Fruit fly (Drosophila melanogaster) whole organism, embryonic: ENCODE results near the gene CG13008.

ENCODE experiments used
- B-H1 ChIP-seq: fragments of 200-800 bp; sonication (Bioruptor generic); IDR thresholded peaks from 3 replicates; pipeline ENCODE4 v1.3.6; 2022; ENCODE audit warnings: missing biosample characterization, missing genetic modification characterization
- BtbVII ChIP-seq: fragments of 200-800 bp; sonication (Bioruptor generic); optimal IDR thresholded peaks from 3 replicates; lab custom pipeline; 2017; ENCODE audit warnings: missing biosample characterization, mild to moderate bottlenecking, missing genetic modification characterization
- CG11093 ChIP-seq: fragments of 200-800 bp; sonication (Bioruptor generic); IDR thresholded peaks from 3 replicates; pipeline ENCODE4 v1.3.6; 2022; ENCODE audit warnings: missing biosample characterization, missing genetic modification characterization
- CG12236 ChIP-seq: fragments of 200-800 bp; sonication (Bioruptor generic); optimal IDR thresholded peaks from 2 replicates; lab custom pipeline; 2016; ENCODE audit warnings: missing biosample characterization, missing genetic modification characterization
- CG14667 ChIP-seq: fragments of 200-800 bp; sonication (Bioruptor generic); IDR thresholded peaks from 2 replicates; pipeline ENCODE4 v1.3.6; 2022; ENCODE audit warnings: missing biosample characterization, missing genetic modification characterization
- CG14710 ChIP-seq: fragments of 200-800 bp; sonication (Bioruptor generic); optimal IDR thresholded peaks from 3 replicates; lab custom pipeline; 2019; ENCODE audit warnings: missing biosample characterization, mild to moderate bottlenecking, missing genetic modification characterization, moderate library complexity
- CG16813 ChIP-seq: fragments of 200-800 bp; sonication (Bioruptor generic); IDR thresholded peaks from 3 replicates; pipeline ENCODE4 v1.3.6; 2022; ENCODE audit warnings: missing biosample characterization, missing genetic modification characterization; ENCODE audit not compliant: partially characterized antibody
- CG16863 ChIP-seq: fragments of 200-800 bp; sonication (Bioruptor generic); optimal IDR thresholded peaks from 3 replicates; lab custom pipeline; 2016; ENCODE audit warnings: missing biosample characterization, missing genetic modification characterization
- CG18262 ChIP-seq: fragments of 200-800 bp; optimal IDR thresholded peaks from 3 replicates; lab custom pipeline; 2019; ENCODE audit warnings: missing biosample characterization, mild to moderate bottlenecking, missing genetic modification characterization, moderate library complexity
- CG30431 ChIP-seq: fragments of 200-800 bp; sonication (Bioruptor generic); optimal IDR thresholded peaks from 2 replicates; lab custom pipeline; 2017; ENCODE audit warnings: missing biosample characterization, missing genetic modification characterization
- CG31224 ChIP-seq: fragments of 200-800 bp; sonication (Bioruptor generic); IDR thresholded peaks from 2 replicates; pipeline ENCODE4 v1.3.6; 2022; ENCODE audit warnings: missing biosample characterization, missing genetic modification characterization
- CG33213 ChIP-seq: fragments of 200-800 bp; sonication (Bioruptor generic); optimal IDR thresholded peaks from 3 replicates; lab custom pipeline; 2016; ENCODE audit warnings: missing biosample characterization, missing genetic modification characterization
- CG3407 ChIP-seq: fragments of 200-800 bp; sonication (Bioruptor generic); optimal IDR thresholded peaks from 2 replicates; lab custom pipeline; 2018; ENCODE audit warnings: missing biosample characterization, mild to moderate bottlenecking, missing genetic modification characterization
- CG34224 ChIP-seq: fragments of 200-800 bp; sonication (Bioruptor generic); IDR thresholded peaks from 3 replicates; pipeline ENCODE4 v1.3.6; 2022; ENCODE audit warnings: missing biosample characterization, missing genetic modification characterization; ENCODE audit not compliant: partially characterized antibody
- CG6854 ChIP-seq: fragments of 200-800 bp; sonication (Bioruptor generic); optimal IDR thresholded peaks from 3 replicates; lab custom pipeline; 2017; ENCODE audit warnings: missing biosample characterization, mild to moderate bottlenecking, missing genetic modification characterization
- CG7556 ChIP-seq: fragments of 200-800 bp; sonication (Bioruptor generic); optimal IDR thresholded peaks from 2 replicates; lab custom pipeline; 2017; ENCODE audit warnings: missing biosample characterization, mild to moderate bottlenecking, missing genetic modification characterization
- CG7963 ChIP-seq: fragments of 200-800 bp; sonication (Bioruptor generic); IDR thresholded peaks from 3 replicates; pipeline ENCODE4 v1.3.6; 2022; ENCODE audit warnings: missing biosample characterization, missing genetic modification characterization; ENCODE audit not compliant: partially characterized antibody
- Dad ChIP-seq: fragments of 200-800 bp; sonication (Bioruptor generic); optimal IDR thresholded peaks from 3 replicates; lab custom pipeline; 2016; ENCODE audit warnings: missing biosample characterization, missing genetic modification characterization
- Dip3 ChIP-seq: fragments of 200-800 bp; sonication (Bioruptor generic); optimal IDR thresholded peaks from 3 replicates; lab custom pipeline; 2016; ENCODE audit warnings: missing biosample characterization, missing genetic modification characterization
- ERR ChIP-seq: fragments of 200-800 bp; sonication (Bioruptor generic); optimal IDR thresholded peaks from 2 replicates; lab custom pipeline; 2016; ENCODE audit warnings: missing biosample characterization, missing genetic modification characterization
- Eip74EF ChIP-seq, 2 experiments: fragments of 200-800 bp in 1 of 2; fragments of >200 bp in 1 of 2; sonication (Bioruptor generic) in 1 of 2; optimal IDR thresholded peaks; 2 replicates each; lab custom pipeline; 2017 to 2019; ENCODE audit warnings: missing biosample characterization in 2 of 2, missing genetic modification characterization in 2 of 2, mild to moderate bottlenecking in 1 of 2, moderate library complexity in 1 of 2
- HLH3B ChIP-seq: fragments of 200-800 bp; sonication (Bioruptor generic); IDR thresholded peaks from 2 replicates; pipeline ENCODE4 v1.3.6; 2022; ENCODE audit warnings: missing biosample characterization, missing genetic modification characterization
- HmgZ ChIP-seq: fragments of 200-800 bp; sonication (Bioruptor generic); optimal IDR thresholded peaks from 2 replicates; lab custom pipeline; 2018; ENCODE audit warnings: missing biosample characterization, mild to moderate bottlenecking, missing genetic modification characterization
- MESR4 ChIP-seq: fragments of 200-800 bp; sonication (Bioruptor generic); optimal IDR thresholded peaks from 2 replicates; lab custom pipeline; 2018; ENCODE audit warnings: missing biosample characterization, mild to moderate bottlenecking, missing genetic modification characterization, moderate library complexity
- NC2α ChIP-seq: fragments of 200-800 bp; sonication (Bioruptor generic); optimal IDR thresholded peaks from 2 replicates; lab custom pipeline; 2016; ENCODE audit warnings: missing biosample characterization, missing genetic modification characterization
- Oaz ChIP-seq: fragments of 200-800 bp; sonication (Bioruptor generic); IDR thresholded peaks from 2 replicates; pipeline ENCODE4 v1.3.6; 2022; ENCODE audit warnings: missing biosample characterization, missing genetic modification characterization
- Oli ChIP-seq: fragments of 200-800 bp; sonication (Bioruptor generic); optimal IDR thresholded peaks from 2 replicates; lab custom pipeline; 2018; ENCODE audit warnings: missing biosample characterization, mild to moderate bottlenecking, missing genetic modification characterization, moderate library complexity
- Opbp ChIP-seq: fragments of 200-800 bp; sonication (Bioruptor generic); IDR thresholded peaks from 3 replicates; pipeline ENCODE4 v1.3.6; 2022; ENCODE audit warnings: missing biosample characterization, missing genetic modification characterization; ENCODE audit not compliant: partially characterized antibody
- Side ChIP-seq: fragments of 200-800 bp; sonication (Bioruptor generic); optimal IDR thresholded peaks from 2 replicates; lab custom pipeline; 2016; ENCODE audit warnings: missing biosample characterization, missing genetic modification characterization
- Sox100B ChIP-seq: fragments of 200-800 bp; sonication (Bioruptor generic); optimal IDR thresholded peaks from 3 replicates; lab custom pipeline; 2018; ENCODE audit warnings: missing biosample characterization, mild to moderate bottlenecking, missing genetic modification characterization
- bbx ChIP-seq: fragments of 200-800 bp; sonication (Bioruptor generic); IDR thresholded peaks from 2 replicates; pipeline ENCODE4 v1.3.6; 2022; ENCODE audit warnings: missing biosample characterization, missing genetic modification characterization; ENCODE audit not compliant: partially characterized antibody
- br ChIP-seq: fragments of >200 bp; optimal IDR thresholded peaks from 2 replicates; lab custom pipeline; 2017
- cad ChIP-seq: fragments of >200 bp; optimal IDR thresholded peaks from 2 replicates; lab custom pipeline; 2017; ENCODE audit warnings: missing biosample characterization, missing genetic modification characterization
- en ChIP-seq: fragments of 200-800 bp; sonication (Bioruptor generic); optimal IDR thresholded peaks from 2 replicates; lab custom pipeline; 2016; ENCODE audit warnings: missing biosample characterization, missing genetic modification characterization
- gcm2 ChIP-seq: fragments of 200-800 bp; sonication (Bioruptor generic); optimal IDR thresholded peaks from 2 replicates; lab custom pipeline; 2016; ENCODE audit warnings: missing biosample characterization, missing genetic modification characterization
- gsb-n ChIP-seq: fragments of 200-800 bp; sonication (Bioruptor generic); optimal IDR thresholded peaks from 3 replicates; lab custom pipeline; 2018; ENCODE audit warnings: missing biosample characterization, mild to moderate bottlenecking, missing genetic modification characterization
- her ChIP-seq: fragments of 200-800 bp; sonication (Bioruptor generic); optimal IDR thresholded peaks from 2 replicates; lab custom pipeline; 2016; ENCODE audit warnings: missing biosample characterization, missing genetic modification characterization
- hkb ChIP-seq, 2 experiments: fragments of 200-800 bp in 1 of 2; fragments of >200 bp in 1 of 2; sonication (Bioruptor generic) in 1 of 2; IDR thresholded peaks in 1 of 2; optimal IDR thresholded peaks in 1 of 2; 2 replicates each; pipeline versions ENCODE4 v1.3.6 to Lab custom; 2017 to 2022; ENCODE audit warnings: missing biosample characterization in 1 of 2, missing genetic modification characterization in 1 of 2
- luna ChIP-seq: fragments of 200-800 bp; sonication (Bioruptor generic); optimal IDR thresholded peaks from 2 replicates; lab custom pipeline; 2016; ENCODE audit warnings: missing biosample characterization, missing genetic modification characterization
- mirr ChIP-seq: fragments of 200-800 bp; sonication (Bioruptor generic); optimal IDR thresholded peaks from 3 replicates; lab custom pipeline; 2018; ENCODE audit warnings: missing biosample characterization, mild to moderate bottlenecking, missing genetic modification characterization
- p53 ChIP-seq: fragments of 200-800 bp; sonication (Bioruptor generic); optimal IDR thresholded peaks from 2 replicates; lab custom pipeline; 2016; ENCODE audit warnings: missing biosample characterization, missing genetic modification characterization
- schlank ChIP-seq: fragments of 200-800 bp; sonication (Bioruptor generic); optimal IDR thresholded peaks from 2 replicates; lab custom pipeline; 2018; ENCODE audit warnings: missing biosample characterization, mild to moderate bottlenecking, missing genetic modification characterization
- slou ChIP-seq: fragments of 200-800 bp; sonication (Bioruptor generic); optimal IDR thresholded peaks from 3 replicates; lab custom pipeline; 2016; ENCODE audit warnings: missing biosample characterization, missing genetic modification characterization
- sob ChIP-seq: fragments of 200-800 bp; sonication (Bioruptor generic); IDR thresholded peaks from 2 replicates; pipeline ENCODE4 v1.3.6; 2022; ENCODE audit warnings: missing biosample characterization, missing genetic modification characterization
- stwl ChIP-seq: fragments of 200-800 bp; sonication (Bioruptor generic); optimal IDR thresholded peaks from 3 replicates; lab custom pipeline; 2018; ENCODE audit warnings: missing biosample characterization, mild to moderate bottlenecking, missing genetic modification characterization, moderate library complexity
- sug ChIP-seq: fragments of 200-800 bp; optimal IDR thresholded peaks from 2 replicates; lab custom pipeline; 2019; ENCODE audit warnings: missing biosample characterization, mild to moderate bottlenecking, missing genetic modification characterization, moderate library complexity
- unc-4 ChIP-seq: fragments of 200-800 bp; sonication (Bioruptor generic); IDR thresholded peaks from 2 replicates; pipeline ENCODE4 v1.3.6; 2022; ENCODE audit warnings: missing biosample characterization, missing genetic modification characterization; ENCODE audit not compliant: partially characterized antibody
- vvl ChIP-seq: fragments of 200-800 bp; sonication (Bioruptor generic); IDR thresholded peaks from 2 replicates; pipeline ENCODE4 v1.3.6; 2022; ENCODE audit warnings: missing biosample characterization, missing genetic modification characterization
- zfh2 ChIP-seq: fragments of 200-800 bp; sonication (Bioruptor generic); optimal IDR thresholded peaks from 2 replicates; lab custom pipeline; 2016; ENCODE audit warnings: missing biosample characterization, missing genetic modification characterization

The CG13008 gene

DNA sequence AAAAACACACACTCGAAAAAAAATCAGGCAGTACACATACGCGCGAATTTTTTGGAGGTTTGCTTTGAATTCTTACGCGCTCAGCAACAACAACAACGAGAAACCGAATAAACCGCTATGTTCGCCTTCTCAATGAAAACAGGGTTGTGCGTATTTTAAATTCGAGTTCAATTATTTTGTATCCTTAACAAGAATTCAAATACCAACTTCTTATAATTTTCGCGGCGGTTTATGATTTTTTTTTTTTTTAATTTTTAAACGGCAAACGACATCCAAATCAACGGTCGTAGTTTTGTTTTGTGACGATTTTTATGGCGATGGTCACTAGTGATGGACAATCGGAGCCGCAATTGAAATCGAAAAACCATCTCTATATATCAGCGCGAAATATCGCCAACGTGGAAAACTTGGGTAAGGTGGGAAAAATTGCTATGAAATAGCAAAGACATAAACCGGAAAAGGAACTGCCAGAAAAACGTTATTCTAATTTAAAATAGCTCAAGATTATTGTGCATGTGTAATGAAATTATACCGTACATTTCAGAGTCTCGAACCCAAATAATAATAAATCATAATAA lies 40.6 kb downstream of the CG13008 start, which contains the start of gene goe (continued):
- TF ChIP-seq sug (tag; lab: Kevin White, UChicago) = peak; percentile 77
- peak; percentile 70 for TF ChIP-seq mirr
- TF ChIP-seq CG3407 (GFP tag; lab: Kevin White, UChicago) = peak; percentile 76
- TF ChIP-seq slou (GFP tag; lab: Kevin White, UChicago) = peak; percentile 86
- TF ChIP-seq her (GFP tag; lab: Kevin White, UChicago) = peak; percentile 79
- peak; percentile 94 for TF ChIP-seq sob (GFP tag; lab: Robert Waterston, UW)
- TF ChIP-seq CG7556 = peak; percentile 34
- peak; percentile 92 for TF ChIP-seq CG16813 (GFP tag; lab: Robert Waterston, UW)
- peak; percentile 98 for TF ChIP-seq Opbp (GFP tag; lab: Robert Waterston, UW)
- TF ChIP-seq CG30431 = peak; percentile 51
- peak; percentile 85 for TF ChIP-seq p53 (GFP tag; lab: Kevin White, UChicago)
- TF ChIP-seq br (lab: Kevin White, UChicago) = no peak
- peak; percentile 90 for TF ChIP-seq Dad
- peak; percentile 72 for TF ChIP-seq gsb-n (tag; lab: Kevin White, UChicago)
- peak; percentile 70 for TF ChIP-seq CG14710
- peak; percentile 61 for TF ChIP-seq stwl (tag; lab: Kevin White, UChicago)
- peak; percentile 49; the same call in 2 of the 3 replicates for TF ChIP-seq CG11093 (GFP tag; lab: Robert Waterston, UW)
- TF ChIP-seq vvl = peak; percentile 89
- TF ChIP-seq hkb (optimal IDR thresholded peaks at IDR 0.05; lab: Kevin White, UChicago) = no peak
- TF ChIP-seq hkb (GFP tag; IDR thresholded peaks at IDR 0.05; lab: Robert Waterston, UW) = peak; percentile 68
- peak; percentile 95 for TF ChIP-seq bbx (GFP tag; lab: Robert Waterston, UW)
- peak; percentile 50 for TF ChIP-seq CG6854 (GFP tag; lab: Kevin White, UChicago)
- TF ChIP-seq Oli (tag; lab: Kevin White, UChicago) = peak; percentile 45
- TF ChIP-seq Eip74EF (GFP tag; optimal IDR thresholded peaks at IDR 0.05; lab: Kevin White, UChicago) = peak in 1 of 2 experiments; percentile 3
- TF ChIP-seq CG18262 (tag; lab: Kevin White, UChicago) = peak; percentile 31
- TF ChIP-seq cad (GFP tag; lab: Kevin White, UChicago) = no peak
- peak; percentile 56 for TF ChIP-seq CG16863 (GFP tag; lab: Kevin White, UChicago)
- TF ChIP-seq luna (GFP tag; lab: Kevin White, UChicago) = peak; percentile 89
- peak; percentile 49 for TF ChIP-seq gcm2 (GFP tag; lab: Kevin White, UChicago)
- TF ChIP-seq MESR4 (GFP tag; lab: Kevin White, UChicago) = peak; percentile 21
- peak; percentile 81 for TF ChIP-seq CG12236 (GFP tag; lab: Kevin White, UChicago)
- TF ChIP-seq Sox100B (GFP tag; lab: Kevin White, UChicago) = peak; percentile 29
- peak; percentile 90 for TF ChIP-seq zfh2 (GFP tag; lab: Kevin White, UChicago)
- TF ChIP-seq en = peak; percentile 71
- peak; percentile 71 for TF ChIP-seq Oaz (GFP tag; lab: Robert Waterston, UW)
- peak; percentile 40 for TF ChIP-seq BtbVII
- TF ChIP-seq HLH3B (GFP tag; lab: Robert Waterston, UW) = peak; percentile 71
- TF ChIP-seq unc-4 (GFP tag; lab: Robert Waterston, UW) = peak; percentile 81
- peak; percentile 89 for TF ChIP-seq CG33213 (GFP tag; lab: Kevin White, UChicago)
- peak; percentile 77 for TF ChIP-seq ERR
- TF ChIP-seq Side (GFP tag; lab: Kevin White, UChicago) = peak; percentile 87
- peak; percentile 86 for TF ChIP-seq CG34224 (GFP tag; lab: Robert Waterston, UW)
- peak; percentile 69 for TF ChIP-seq CG31224
- peak; percentile 66 for TF ChIP-seq CG14667 (GFP tag; lab: Robert Waterston, UW)
- TF ChIP-seq HmgZ = peak; percentile 88
- TF ChIP-seq CG7963 (GFP tag; lab: Robert Waterston, UW) = peak; percentile 65; the same call in 1 of the 3 replicates
- TF ChIP-seq Dip3 (GFP tag; lab: Kevin White, UChicago) = peak; percentile 86
- TF ChIP-seq schlank = peak; percentile 86
- peak; percentile 56 for TF ChIP-seq NC2α (GFP tag; lab: Kevin White, UChicago)
- TF ChIP-seq B-H1 (GFP tag; lab: Robert Waterston, UW) = peak; percentile 50
